Worm (Caenorhabditis elegans) whole organism, L4 larva: ENCODE results near the gene Y25C1A.14.
"Not testable (repeated sequence)": the region's sequence is repeated elsewhere in the genome, so short reads cannot be mapped to it uniquely, and the experiment has no call there.

ENCODE experiments used
- F44E2.7 ChIP-seq: fragments of 200-800 bp; sonication (Bioruptor generic); IDR thresholded peaks from 2 replicates; pipeline ENCODE4 v2.1.2; 2022; ENCODE audit warnings: missing genetic modification characterization, missing compliant biosample characterization
- T20F7.1 ChIP-seq: fragments of 200-800 bp; sonication (Bioruptor generic); optimal IDR thresholded peaks from 2 replicates; lab custom pipeline; 2018; ENCODE audit warnings: mild to moderate bottlenecking, missing genetic modification characterization, missing compliant biosample characterization
- T26A8.4 ChIP-seq: fragments of 200-800 bp; sonication (Bioruptor generic); IDR thresholded peaks from 2 replicates; pipeline ENCODE4 v1.3.6; 2022; ENCODE audit warnings: missing genetic modification characterization, missing compliant biosample characterization
- Y105C5A.15 ChIP-seq: fragments of 200-800 bp; sonication (Bioruptor generic); IDR thresholded peaks from 2 replicates; pipeline ENCODE4 v1.3.6; 2022; ENCODE audit warnings: missing genetic modification characterization, missing compliant biosample characterization
- ZK546.5 ChIP-seq, 2 experiments: sonication (generic microtip); optimal IDR thresholded peaks; 2 replicates each; lab custom pipeline; 2017; ENCODE audit warnings: missing biosample characterization in 2 of 2, missing genetic modification characterization in 2 of 2
- aha-1 ChIP-seq: fragments of 150-350 bp; peaks from one replicate; lab custom pipeline; 2014; ENCODE audit warnings: missing biosample characterization, missing genetic modification characterization
- aly-2 ChIP-seq: sonication (generic microtip); optimal IDR thresholded peaks from 2 replicates; lab custom pipeline; 2018; ENCODE audit warnings: missing biosample characterization, missing genetic modification characterization
- ama-1 ChIP-seq: fragments of 150-350 bp; optimal IDR thresholded peaks from 2 replicates; lab custom pipeline; 2014; ENCODE audit warnings: inconsistent platforms, mixed read lengths
- ceh-32 ChIP-seq: sonication (generic microtip); optimal IDR thresholded peaks from 2 replicates; lab custom pipeline; 2016; ENCODE audit warnings: mild to moderate bottlenecking, missing genetic modification characterization, missing compliant biosample characterization; ENCODE audit not compliant: poor library complexity
- ceh-62 ChIP-seq: sonication (generic microtip); optimal IDR thresholded peaks from 2 replicates; lab custom pipeline; 2017; ENCODE audit warnings: missing biosample characterization, missing genetic modification characterization
- daf-16 ChIP-seq, 3 experiments: sonication (generic microtip); optimal IDR thresholded peaks; 2 replicates each; lab custom pipeline; 2016 to 2017; ENCODE audit warnings: missing genetic modification characterization in 3 of 3, missing genetic modification reagents in 3 of 3, mild to moderate bottlenecking in 2 of 3, missing compliant biosample characterization in 2 of 3, missing biosample characterization in 1 of 3, moderate library complexity in 1 of 3
- daf-19 ChIP-seq: fragments of 200-800 bp; sonication (Bioruptor generic); conservative IDR thresholded peaks from 2 replicates; pipeline ENCODE4 v1.3.6; 2022; ENCODE audit warnings: missing genetic modification characterization, missing compliant biosample characterization
- daf-8 ChIP-seq: fragments of 200-800 bp; sonication (Bioruptor generic); IDR thresholded peaks from 2 replicates; pipeline ENCODE4 v1.3.6; 2022; ENCODE audit warnings: missing genetic modification characterization, missing compliant biosample characterization
- dmd-6 ChIP-seq: fragments of 200-800 bp; sonication (Bioruptor generic); IDR thresholded peaks from 2 replicates; pipeline ENCODE4 v1.3.6; 2022; ENCODE audit warnings: missing genetic modification reagents, missing genetic modification characterization, missing compliant biosample characterization
- dpl-1 ChIP-seq: fragments of 150-350 bp; optimal IDR thresholded peaks from 2 replicates; lab custom pipeline; 2014; ENCODE audit warnings: missing biosample characterization, missing genetic modification reagents, missing genetic modification characterization
- duxl-1 ChIP-seq: sonication (generic microtip); optimal IDR thresholded peaks from 2 replicates; lab custom pipeline; 2016; ENCODE audit warnings: mild to moderate bottlenecking, missing genetic modification characterization, moderate library complexity, missing compliant biosample characterization; ENCODE audit not compliant: poor library complexity
- dve-1 ChIP-seq: sonication (generic microtip); optimal IDR thresholded peaks from 2 replicates; lab custom pipeline; 2017; ENCODE audit warnings: antibody characterized with exemption, mild to moderate bottlenecking, missing genetic modification characterization, missing compliant biosample characterization; ENCODE audit not compliant: insufficient read depth
- egl-27 ChIP-seq: sonication (generic microtip); optimal IDR thresholded peaks from 3 replicates; lab custom pipeline; 2017; ENCODE audit warnings: missing biosample characterization, missing genetic modification reagents, missing genetic modification characterization
- hlh-11 ChIP-seq: fragments of 200-800 bp; sonication (Bioruptor generic); optimal IDR thresholded peaks from 2 replicates; lab custom pipeline; 2018; ENCODE audit warnings: mild to moderate bottlenecking, missing genetic modification characterization, missing compliant biosample characterization
- lin-1 ChIP-seq: fragments of 200-800 bp; sonication (Bioruptor generic); IDR thresholded peaks from 2 replicates; pipeline ENCODE4 v1.3.6; 2022; ENCODE audit warnings: missing genetic modification reagents, missing genetic modification characterization, missing compliant biosample characterization
- lin-13 ChIP-seq: fragments of 150-350 bp; optimal IDR thresholded peaks from 2 replicates; lab custom pipeline; 2014; ENCODE audit warnings: missing biosample characterization, missing genetic modification reagents, missing genetic modification characterization
- lin-39 ChIP-seq: fragments of 150-350 bp; optimal IDR thresholded peaks from 2 replicates; lab custom pipeline; 2014; ENCODE audit warnings: missing biosample characterization, missing genetic modification reagents, missing genetic modification characterization
- lsy-2 ChIP-seq, 2 experiments: fragments of 150-350 bp in 1 of 2; sonication (generic microtip) in 1 of 2; optimal IDR thresholded peaks; 2 replicates each; lab custom pipeline; 2014 to 2017; ENCODE audit warnings: missing biosample characterization in 2 of 2, missing genetic modification characterization in 2 of 2
- madf-5 ChIP-seq, 2 experiments: fragments of 200-800 bp; sonication (Bioruptor generic); IDR thresholded peaks; 2 replicates each; pipeline ENCODE4 v1.3.6; 2022; ENCODE audit warnings: missing compliant biosample characterization in 2 of 2, missing genetic modification characterization in 2 of 2
- madf-9 ChIP-seq: fragments of 200-800 bp; sonication (Bioruptor generic); conservative IDR thresholded peaks from 2 replicates; pipeline ENCODE4 v1.3.6; 2022; ENCODE audit warnings: missing genetic modification reagents, missing genetic modification characterization, missing compliant biosample characterization
- mes-2 ChIP-seq: sonication (generic microtip); optimal IDR thresholded peaks from 2 replicates; lab custom pipeline; 2016; ENCODE audit warnings: missing genotype, mild to moderate bottlenecking, missing genetic modification characterization, missing compliant biosample characterization; ENCODE audit not compliant: poor library complexity, severe bottlenecking
- mxl-2 ChIP-seq: fragments of 200-800 bp; sonication (Bioruptor generic); conservative IDR thresholded peaks from 2 replicates; pipeline ENCODE4 v1.3.6; 2022; ENCODE audit warnings: missing genetic modification reagents, missing genetic modification characterization, missing compliant biosample characterization
- nhr-111 ChIP-seq: fragments of 200-800 bp; sonication (Bioruptor generic); optimal IDR thresholded peaks from 2 replicates; lab custom pipeline; 2018; ENCODE audit warnings: mild to moderate bottlenecking, missing genetic modification characterization, missing compliant biosample characterization
- nhr-25 ChIP-seq: sonication (generic microtip); optimal IDR thresholded peaks from 2 replicates; lab custom pipeline; 2017; ENCODE audit warnings: missing genetic modification characterization, mild to moderate bottlenecking, missing compliant biosample characterization, antibody characterized with exemption, moderate library complexity, borderline replicate concordance; ENCODE audit not compliant: insufficient read depth
- nhr-28 ChIP-seq: fragments of 150-350 bp; optimal IDR thresholded peaks from 2 replicates; lab custom pipeline; 2014; ENCODE audit warnings: missing biosample characterization, missing genetic modification characterization
- nhr-41 ChIP-seq: fragments of 200-800 bp; sonication (Bioruptor generic); IDR thresholded peaks from 2 replicates; pipeline ENCODE4 v1.3.6; 2022; ENCODE audit warnings: missing genetic modification reagents, missing genetic modification characterization, missing compliant biosample characterization
- nhr-48 ChIP-seq: sonication (generic microtip); optimal IDR thresholded peaks from 2 replicates; lab custom pipeline; 2016; ENCODE audit warnings: mild to moderate bottlenecking, missing genetic modification characterization, missing compliant biosample characterization
- nhr-76 ChIP-seq: fragments of 150-350 bp; optimal IDR thresholded peaks from 2 replicates; lab custom pipeline; 2014; ENCODE audit warnings: missing biosample characterization, missing genetic modification characterization
- saeg-2 ChIP-seq: fragments of 200-800 bp; sonication (Bioruptor generic); IDR thresholded peaks from 2 replicates; pipeline ENCODE4 v1.3.6; 2022; ENCODE audit warnings: missing genetic modification reagents, missing genetic modification characterization, missing compliant biosample characterization
- sdz-12 ChIP-seq: fragments of 200-800 bp; sonication (Bioruptor generic); optimal IDR thresholded peaks from 2 replicates; lab custom pipeline; 2018; ENCODE audit warnings: mild to moderate bottlenecking, missing genetic modification characterization, missing compliant biosample characterization
- set-16 ChIP-seq: fragments of 200-800 bp; sonication (Bioruptor generic); IDR thresholded peaks from 2 replicates; pipeline ENCODE4 v1.3.6; 2022; ENCODE audit warnings: missing genetic modification reagents, missing genetic modification characterization, missing compliant biosample characterization
- snpc-4 ChIP-seq: fragments of 150-350 bp; optimal IDR thresholded peaks from 2 replicates; lab custom pipeline; 2014; ENCODE audit warnings: missing biosample characterization, missing genetic modification characterization
- unc-130 ChIP-seq: sonication (generic microtip); optimal IDR thresholded peaks from 2 replicates; lab custom pipeline; 2016; ENCODE audit warnings: missing genetic modification reagents, missing genetic modification characterization, missing compliant biosample characterization
- zag-1 ChIP-seq: fragments of 150-350 bp; optimal IDR thresholded peaks from 2 replicates; lab custom pipeline; 2014; ENCODE audit warnings: missing biosample characterization, missing genetic modification characterization
- zip-11 ChIP-seq: fragments of 200-800 bp; sonication (Bioruptor generic); IDR thresholded peaks from 2 replicates; pipeline ENCODE4 v1.3.6; 2022; ENCODE audit warnings: missing genetic modification characterization, missing compliant biosample characterization
- zip-2 ChIP-seq: fragments of 150-350 bp; optimal IDR thresholded peaks from 2 replicates; lab custom pipeline; 2014; ENCODE audit warnings: missing biosample characterization, missing genetic modification characterization

The Y25C1A.14 gene

ce11 chrII:3135293-3135692 is 38.5 kb upstream of the Y25C1A.14 start:
- TF ChIP-seq ama-1 (lab: Kevin White, UChicago) (no peak), dve-1 (tag; lab: Kevin White, UChicago) (no peak), mxl-2 (no peak), saeg-2 (GFP tag; lab: Robert Waterston, UW) (no peak), lin-1 (no peak), daf-19 (GFP tag; lab: Robert Waterston, UW) (no peak), nhr-25 (tag; lab: Kevin White, UChicago) (no peak), ZK546.5 (tag; optimal IDR thresholded peaks at IDR 0.05; lab: Kevin White, UChicago) (no peak), dpl-1 (GFP tag; lab: Kevin White, UChicago) (no peak), aly-2 (tag; lab: Kevin White, UChicago) (no peak), aha-1 (tag; lab: Kevin White, UChicago) (no peak), daf-16 (GFP tag; optimal IDR thresholded peaks at IDR 0.05; lab: Kevin White, UChicago) (no peak), daf-16 (tag; optimal IDR thresholded peaks at IDR 0.05; lab: Kevin White, UChicago) (no peak), mes-2 (tag; lab: Kevin White, UChicago) (no peak), ceh-62 (tag; lab: Kevin White, UChicago) (no peak), nhr-76 (no peak), nhr-41 (no peak), lin-13 (GFP tag; lab: Kevin White, UChicago) (no peak)

DNA sequence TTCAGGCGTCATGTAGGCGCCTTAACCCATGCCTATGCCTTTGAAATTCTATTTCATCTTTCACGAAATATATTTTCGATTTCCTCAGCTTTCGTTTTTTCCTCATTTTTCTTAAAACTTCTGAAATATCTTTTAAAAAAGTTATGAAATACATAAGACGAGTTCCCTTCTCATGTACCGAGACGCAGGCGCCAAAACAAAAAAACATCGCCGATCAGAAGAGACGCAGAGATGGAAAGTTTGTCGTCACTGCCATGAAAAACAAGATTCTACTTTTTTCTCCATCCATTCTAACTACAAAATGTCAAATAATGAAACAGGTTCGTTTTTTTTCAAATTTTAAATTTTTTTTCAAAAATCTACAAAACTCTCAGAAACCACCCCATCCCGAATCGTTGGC is 32.2 kb upstream of the Y25C1A.14 start, which contains the start of gene chil-24:
TSS of gene chil-24 (plus strand) at position 156 of the 400 bp plus-strand sequence.
- peak; percentile 24 for TF ChIP-seq mes-2 (tag; lab: Kevin White, UChicago)
- no peak for TF ChIP-seq daf-16 (GFP tag; optimal IDR thresholded peaks at IDR 0.05; lab: Kevin White, UChicago)
- TF ChIP-seq daf-16 (tag; optimal IDR thresholded peaks at IDR 0.05; lab: Kevin White, UChicago), result peak; percentile 68
- TF ChIP-seq hlh-11, result peak; percentile 24
- TF ChIP-seq dmd-6 (GFP tag; lab: Robert Waterston, UW), result no peak
- no peak for TF ChIP-seq nhr-48
- no peak for TF ChIP-seq F44E2.7 (GFP tag; lab: Robert Waterston, UW)
- TF ChIP-seq nhr-111, result no peak
- no peak for TF ChIP-seq lsy-2 (tag; optimal IDR thresholded peaks at IDR 0.05; lab: Kevin White, UChicago)
- TF ChIP-seq duxl-1 (tag; lab: Kevin White, UChicago), result peak; percentile 73
- peak; percentile 61 for TF ChIP-seq nhr-28 (tag; lab: Kevin White, UChicago)

ce11 chrII:3126741-3127140 is 30.0 kb upstream of the Y25C1A.14 start, which contains the start of gene ins-31:
Gene ins-31 (plus strand): TSS chrII:3127041.
- not testable (repeated sequence) for TF ChIP-seq nhr-111; zip-2 (tag; lab: Kevin White, UChicago); madf-9 (GFP tag; lab: Robert Waterston, UW)

ce11 chrII:3126341-3126740 is 29.6 kb upstream of the Y25C1A.14 start, which contains the start of gene ins-19:
Gene ins-19 (minus strand): TSS chrII:3126441.
- TF ChIP-seq T20F7.1 (GFP tag; lab: Kevin White, UChicago), result no peak
- no peak for TF ChIP-seq zip-11 (GFP tag; lab: Robert Waterston, UW)
- TF ChIP-seq unc-130 (GFP tag; lab: Kevin White, UChicago), result no peak
- TF ChIP-seq aly-2 (tag; lab: Kevin White, UChicago), result no peak
- no peak for TF ChIP-seq nhr-48
- TF ChIP-seq Y105C5A.15 (GFP tag; lab: Robert Waterston, UW), result no peak
- no peak for TF ChIP-seq nhr-76

ce11 chrII:3123206-3123605 is 26.4 kb upstream of the Y25C1A.14 start, which contains the start of gene srh-71:
Gene srh-71 (plus strand): TSS chrII:3123506.
- TF ChIP-seq F44E2.7 (GFP tag; lab: Robert Waterston, UW) (no peak), mxl-2 (no peak), zag-1 (tag; lab: Kevin White, UChicago) (no peak), madf-5 (GFP tag; IDR thresholded peaks at IDR 0.05; lab: Robert Waterston, UW) (no peak), nhr-111 (no peak), unc-130 (GFP tag; lab: Kevin White, UChicago) (no peak), ceh-32 (no peak), sdz-12 (GFP tag; lab: Kevin White, UChicago) (no peak), set-16 (GFP tag; lab: Robert Waterston, UW) (no peak), egl-27 (tag; lab: Kevin White, UChicago) (no peak), snpc-4 (tag; lab: Kevin White, UChicago) (no peak), duxl-1 (tag; lab: Kevin White, UChicago) (no peak), daf-8 (no peak), T26A8.4 (GFP tag; lab: Robert Waterston, UW) (no peak), lin-39 (tag; lab: Kevin White, UChicago) (no peak)
